Worm (Caenorhabditis elegans) whole organism, late embryonic: ENCODE data around the gene ccep-135.

Experiments used
- dve-1 ChIP-seq: sonication (generic microtip); optimal IDR thresholded peaks from 2 replicates; lab custom pipeline; 2017; ENCODE audit warnings: antibody characterized with exemption, mild to moderate bottlenecking, missing genetic modification characterization, missing compliant biosample characterization
- fkh-6 ChIP-seq: sonication (generic microtip); optimal IDR thresholded peaks from 2 replicates; lab custom pipeline; 2016; ENCODE audit warnings: missing genetic modification characterization, missing compliant biosample characterization
- nfya-1 ChIP-seq: sonication (generic microtip); optimal IDR thresholded peaks from 2 replicates; lab custom pipeline; 2017; ENCODE audit warnings: missing genetic modification characterization, mild to moderate bottlenecking, missing compliant biosample characterization, antibody characterized with exemption, moderate library complexity
- pha-4 ChIP-seq: fragments of 150-350 bp; optimal IDR thresholded peaks from 2 replicates; lab custom pipeline; 2018; ENCODE audit warnings: missing biosample characterization, missing genetic modification reagents, missing genetic modification characterization

DNA sequence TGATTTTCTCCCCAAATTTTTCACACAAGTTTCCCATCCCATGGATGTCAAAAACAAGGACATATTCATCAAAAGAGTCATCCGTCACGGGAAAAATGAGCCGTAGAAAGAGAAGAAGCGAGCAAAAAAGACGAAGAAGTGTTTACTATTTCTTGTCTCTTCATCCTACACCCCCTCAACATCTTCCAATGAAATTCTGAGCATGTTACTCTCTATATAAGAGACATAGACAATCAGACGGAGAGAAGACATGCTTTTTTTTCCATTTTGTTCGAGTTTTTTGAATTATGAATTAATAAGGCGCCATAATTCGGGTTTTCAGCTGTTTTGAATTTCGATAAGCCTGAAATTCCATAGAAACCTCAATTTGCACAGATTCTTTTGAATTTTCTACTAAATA, 4.4 kb downstream of the ccep-135 start:
- TF ChIP-seq nfya-1 (tag; lab: Kevin White, UChicago) (no peak), pha-4 (tag; lab: Kevin White, UChicago) (no peak), dve-1 (tag; lab: Kevin White, UChicago) (no peak), fkh-6 (no peak)
